Worm (Caenorhabditis elegans) whole organism, young adult: ENCODE data around the gene lbp-7.

Experiments
- lin-54 ChIP-seq: fragments of 200-800 bp; sonication (Bioruptor generic); optimal IDR thresholded peaks from 2 replicates; lab custom pipeline; 2018; ENCODE audit warnings: mild to moderate bottlenecking, missing genetic modification characterization, missing compliant biosample characterization
- ztf-22 ChIP-seq: fragments of 200-800 bp; sonication (Bioruptor generic); optimal IDR thresholded peaks from 2 replicates; lab custom pipeline; 2018; ENCODE audit warnings: mild to moderate bottlenecking, missing genetic modification characterization, moderate library complexity, missing compliant biosample characterization

DNA sequence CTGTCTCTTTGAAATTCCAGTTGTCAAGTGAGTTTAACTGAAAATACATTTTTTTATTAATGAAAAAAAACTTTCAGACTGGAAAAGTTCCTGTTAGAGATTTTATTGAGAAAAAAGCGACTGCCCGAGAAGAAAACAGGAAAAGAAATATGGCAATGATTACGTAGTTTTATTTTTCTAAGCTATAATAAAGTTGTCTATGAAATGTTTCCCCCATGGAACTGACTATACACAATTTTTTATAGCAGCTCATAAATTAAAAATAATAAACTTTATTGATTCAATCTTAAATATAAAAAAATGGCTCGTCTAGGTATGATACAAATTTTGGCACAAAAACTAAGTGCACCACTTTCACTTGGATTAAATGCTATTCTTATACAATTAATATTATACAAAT, 23.1 kb downstream of the lbp-7 start, which contains the start of gene C06B3.1:
- TF ChIP-seq lin-54 (no peak), ztf-22 (GFP tag; lab: Kevin White, UChicago) (no peak)
